Fruit fly (Drosophila melanogaster) Kc167 (cell line): ENCODE results near the gene CAH6.

Source experiments
- Myc ChIP-seq: fragments of >200 bp; optimal IDR thresholded peaks from 2 replicates; lab custom pipeline; 2017; ENCODE audit warnings: missing external identifiers
- Sin3A ChIP-seq: fragments of >200 bp; optimal IDR thresholded peaks from 2 replicates; lab custom pipeline; 2018; ENCODE audit warnings: missing external identifiers
- h ChIP-seq: fragments of >200 bp; optimal IDR thresholded peaks from 3 replicates; lab custom pipeline; 2018; ENCODE audit warnings: missing external identifiers
- insv ChIP-seq: fragments of >200 bp; optimal IDR thresholded peaks from 3 replicates; lab custom pipeline; 2018; ENCODE audit warnings: missing external identifiers
- psq ChIP-seq: fragments of >200 bp; optimal IDR thresholded peaks from 2 replicates; lab custom pipeline; 2017; ENCODE audit warnings: missing external identifiers
- ttk ChIP-seq: sonication (Bioruptor generic); optimal IDR thresholded peaks from 2 replicates; lab custom pipeline; 2017; ENCODE audit warnings: missing external identifiers

DNA sequence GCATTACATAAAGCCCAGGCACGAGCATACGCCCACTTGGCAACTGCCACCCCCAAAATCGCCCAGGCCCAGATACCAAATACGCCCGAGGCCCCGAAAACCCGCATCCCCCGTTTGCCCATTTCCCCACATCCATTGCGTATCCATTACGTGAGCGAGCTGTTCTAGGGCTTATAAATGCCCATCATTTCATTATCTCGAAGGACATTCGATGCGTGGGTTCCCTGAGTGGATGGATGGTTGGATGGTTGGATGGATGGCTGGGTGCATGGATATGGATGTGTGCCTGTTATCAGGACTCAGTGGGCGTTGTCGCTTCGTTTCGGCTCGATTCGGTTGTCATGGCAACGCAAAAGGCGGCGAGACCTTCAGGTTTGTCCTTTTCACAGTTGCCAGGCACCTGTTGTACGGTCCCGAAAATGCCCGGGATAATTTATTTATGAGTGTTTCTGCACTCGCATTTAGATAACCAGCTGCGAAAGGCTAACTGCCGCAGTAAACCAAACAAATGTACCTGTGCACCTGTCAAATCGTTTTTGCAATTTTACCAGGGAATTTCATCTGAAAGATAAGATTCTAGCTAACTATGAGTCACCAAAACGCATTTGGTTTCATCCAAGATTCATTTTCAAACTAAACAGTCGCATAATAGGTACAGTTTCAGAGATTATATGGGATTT lies 34.4 kb upstream of the CAH6 start:
- TF ChIP-seq psq (lab: Kevin White, UChicago) (no peak), h (lab: Kevin White, UChicago) (no peak), Myc (lab: Kevin White, UChicago) (no peak), ttk (lab: Kevin White, UChicago) (no peak), Sin3A (lab: Kevin White, UChicago) (no peak), insv (lab: Kevin White, UChicago) (no peak)
